Fruit fly (Drosophila melanogaster) whole organism, wandering third instar larva: ENCODE measurements around the gene TORIP.

Source experiments
- Abd-B ChIP-seq: fragments of >200 bp; optimal IDR thresholded peaks from 2 replicates; lab custom pipeline; 2017; ENCODE audit warnings: missing biosample characterization, missing genetic modification characterization
- CG32264 ChIP-seq: fragments of 200-800 bp; sonication (Bioruptor generic); optimal IDR thresholded peaks from 2 replicates; lab custom pipeline; 2016; ENCODE audit warnings: missing biosample characterization, missing genetic modification characterization
- CG9705 ChIP-seq: fragments of 200-800 bp; sonication (Bioruptor generic); optimal IDR thresholded peaks from 2 replicates; lab custom pipeline; 2018; ENCODE audit warnings: missing biosample characterization, mild to moderate bottlenecking, missing genetic modification characterization
- CrebA ChIP-seq: fragments of 200-800 bp; sonication (Bioruptor generic); optimal IDR thresholded peaks from 2 replicates; lab custom pipeline; 2016; ENCODE audit warnings: missing biosample characterization, mild to moderate bottlenecking, missing genetic modification characterization, borderline replicate concordance
- Dfd ChIP-seq: fragments of >200 bp; optimal IDR thresholded peaks from 2 replicates; lab custom pipeline; 2017; ENCODE audit warnings: missing biosample characterization, missing genetic modification characterization
- Dif ChIP-seq: fragments of 200-275, 200-300 bp; sonication (Bioruptor generic); optimal IDR thresholded peaks from 2 replicates; lab custom pipeline; 2018; ENCODE audit warnings: missing biosample characterization, missing genetic modification characterization; ENCODE audit not compliant: partially characterized antibody
- HLH106 ChIP-seq: fragments of 200-800 bp; optimal IDR thresholded peaks from 3 replicates; lab custom pipeline; 2019; ENCODE audit warnings: missing biosample characterization, mild to moderate bottlenecking, missing genetic modification characterization, moderate library complexity
- Hnf4 ChIP-seq: fragments of 200-800 bp; sonication (Bioruptor generic); optimal IDR thresholded peaks from 2 replicates; lab custom pipeline; 2016; ENCODE audit warnings: missing biosample characterization, mild to moderate bottlenecking, missing genetic modification characterization
- Hr78 ChIP-seq: fragments of >200 bp; optimal IDR thresholded peaks from 2 replicates; lab custom pipeline; 2017; ENCODE audit warnings: missing biosample characterization, missing genetic modification characterization
- Hr83 ChIP-seq: fragments of 200-300 bp; sonication (Bioruptor generic); optimal IDR thresholded peaks from 2 replicates; lab custom pipeline; 2016; ENCODE audit warnings: missing biosample characterization, mild to moderate bottlenecking, missing genetic modification characterization, moderate library complexity; ENCODE audit not compliant: poor library complexity, severe bottlenecking
- Jra ChIP-seq: sonication (Bioruptor generic); optimal IDR thresholded peaks from 2 replicates; lab custom pipeline; 2016; ENCODE audit warnings: missing biosample characterization, missing genetic modification characterization
- Mio ChIP-seq: sonication (Bioruptor generic); optimal IDR thresholded peaks from 2 replicates; lab custom pipeline; 2016; ENCODE audit warnings: missing biosample characterization, missing genetic modification characterization
- Myc ChIP-seq: fragments of >200 bp; optimal IDR thresholded peaks from 2 replicates; lab custom pipeline; 2017
- N ChIP-seq: fragments of >200 bp; optimal IDR thresholded peaks from 2 replicates; lab custom pipeline; 2018; ENCODE audit warnings: missing biosample characterization, missing external identifiers, missing genetic modification characterization
- OdsH ChIP-seq: fragments of 200-800 bp; sonication (Bioruptor generic); optimal IDR thresholded peaks from 2 replicates; lab custom pipeline; 2016; ENCODE audit warnings: missing biosample characterization, mild to moderate bottlenecking, missing genetic modification characterization
- Rel ChIP-seq, 2 experiments: fragments of 200-800 bp; sonication (Bioruptor generic) in 1 of 2; optimal IDR thresholded peaks; 2 replicates in 1 of 2; 3 replicates in 1 of 2; lab custom pipeline; 2016 to 2019; ENCODE audit warnings: mild to moderate bottlenecking in 2 of 2, missing biosample characterization in 2 of 2, missing genetic modification characterization in 2 of 2, moderate library complexity in 1 of 2
- Sp1 ChIP-seq: fragments of 200-800 bp; sonication (Bioruptor generic); optimal IDR thresholded peaks from 3 replicates; lab custom pipeline; 2019; ENCODE audit warnings: missing biosample characterization, mild to moderate bottlenecking, missing genetic modification characterization, moderate library complexity
- Vsx2 ChIP-seq: fragments of 200-300, 225-300 bp; sonication (Bioruptor generic); optimal IDR thresholded peaks from 2 replicates; lab custom pipeline; 2018; ENCODE audit warnings: missing biosample characterization, missing genetic modification characterization; ENCODE audit not compliant: partially characterized antibody
- br ChIP-seq: fragments of 200-800 bp; sonication (Bioruptor generic); optimal IDR thresholded peaks from 2 replicates; lab custom pipeline; 2016; ENCODE audit warnings: missing biosample characterization, missing genetic modification characterization
- brk ChIP-seq: fragments of 200-800 bp; sonication (Bioruptor generic); optimal IDR thresholded peaks from 2 replicates; lab custom pipeline; 2016; ENCODE audit warnings: missing biosample characterization, mild to moderate bottlenecking, missing genetic modification characterization
- dl ChIP-seq, 2 experiments: fragments of 175-275, 200-275 bp in 1 of 2; fragments of 200-275 bp in 1 of 2; sonication (Bioruptor generic); optimal IDR thresholded peaks; lab custom pipeline; 2018; ENCODE audit warnings: mild to moderate bottlenecking in 2 of 2, missing biosample characterization in 2 of 2, missing genetic modification characterization in 2 of 2, moderate library complexity in 2 of 2; ENCODE audit not compliant: partially characterized antibody in 2 of 2, insufficient read depth in 1 of 2
- dmrt93B ChIP-seq: fragments of 200-800 bp; sonication (Bioruptor generic); optimal IDR thresholded peaks from 2 replicates; lab custom pipeline; 2018; ENCODE audit warnings: missing biosample characterization, mild to moderate bottlenecking, missing genetic modification characterization
- dsf ChIP-seq: sonication (Bioruptor generic); optimal IDR thresholded peaks from 2 replicates; lab custom pipeline; 2016; ENCODE audit warnings: missing biosample characterization, missing genetic modification characterization, borderline replicate concordance
- ey ChIP-seq: fragments of 200-800 bp; sonication (Bioruptor generic); optimal IDR thresholded peaks from 2 replicates; lab custom pipeline; 2016; ENCODE audit warnings: missing biosample characterization, missing genetic modification characterization
- fru ChIP-seq: fragments of 200-800 bp; sonication (Bioruptor generic); optimal IDR thresholded peaks from 3 replicates; lab custom pipeline; 2016; ENCODE audit warnings: missing biosample characterization, mild to moderate bottlenecking, missing genetic modification characterization
- h ChIP-seq: fragments of 200-800 bp; sonication (Bioruptor generic); optimal IDR thresholded peaks from 3 replicates; lab custom pipeline; 2016; ENCODE audit warnings: missing biosample characterization, mild to moderate bottlenecking, missing genetic modification characterization
- jim ChIP-seq: fragments of 175-275, 200-325 bp; sonication (Bioruptor generic); optimal IDR thresholded peaks from 2 replicates; lab custom pipeline; 2016; ENCODE audit warnings: missing biosample characterization, mild to moderate bottlenecking, missing genetic modification characterization
- lola ChIP-seq: fragments of >200 bp; optimal IDR thresholded peaks from 2 replicates; lab custom pipeline; 2017; ENCODE audit warnings: missing biosample characterization, missing genetic modification characterization
- pan ChIP-seq: fragments of >200 bp; optimal IDR thresholded peaks from 2 replicates; lab custom pipeline; 2017
- psq ChIP-seq: fragments of 200-800 bp; sonication (Bioruptor generic); optimal IDR thresholded peaks from 3 replicates; lab custom pipeline; 2017; ENCODE audit warnings: missing biosample characterization, mild to moderate bottlenecking, missing genetic modification characterization, moderate library complexity
- rgr ChIP-seq: fragments of 200-800 bp; sonication (Bioruptor generic); optimal IDR thresholded peaks from 3 replicates; lab custom pipeline; 2016; ENCODE audit warnings: missing biosample characterization, mild to moderate bottlenecking, missing genetic modification characterization
- sage ChIP-seq: fragments of 200-800 bp; sonication (Bioruptor generic); optimal IDR thresholded peaks from 2 replicates; lab custom pipeline; 2016; ENCODE audit warnings: missing biosample characterization, mild to moderate bottlenecking, missing genetic modification characterization
- sv ChIP-seq: fragments of 200-800 bp; sonication (Bioruptor generic); optimal IDR thresholded peaks from 3 replicates; lab custom pipeline; 2016; ENCODE audit warnings: missing biosample characterization, missing genetic modification characterization
- tai ChIP-seq: sonication (Bioruptor generic); optimal IDR thresholded peaks from 2 replicates; lab custom pipeline; 2016; ENCODE audit warnings: missing biosample characterization, missing genetic modification characterization
- usp ChIP-seq: fragments of >200 bp; optimal IDR thresholded peaks from 2 replicates; lab custom pipeline; 2017; ENCODE audit warnings: missing biosample characterization, missing genetic modification characterization
- woc ChIP-seq: sonication (Bioruptor generic); optimal IDR thresholded peaks from 2 replicates; lab custom pipeline; 2016; ENCODE audit warnings: missing biosample characterization, mild to moderate bottlenecking, missing genetic modification characterization

The TORIP gene

DNA sequence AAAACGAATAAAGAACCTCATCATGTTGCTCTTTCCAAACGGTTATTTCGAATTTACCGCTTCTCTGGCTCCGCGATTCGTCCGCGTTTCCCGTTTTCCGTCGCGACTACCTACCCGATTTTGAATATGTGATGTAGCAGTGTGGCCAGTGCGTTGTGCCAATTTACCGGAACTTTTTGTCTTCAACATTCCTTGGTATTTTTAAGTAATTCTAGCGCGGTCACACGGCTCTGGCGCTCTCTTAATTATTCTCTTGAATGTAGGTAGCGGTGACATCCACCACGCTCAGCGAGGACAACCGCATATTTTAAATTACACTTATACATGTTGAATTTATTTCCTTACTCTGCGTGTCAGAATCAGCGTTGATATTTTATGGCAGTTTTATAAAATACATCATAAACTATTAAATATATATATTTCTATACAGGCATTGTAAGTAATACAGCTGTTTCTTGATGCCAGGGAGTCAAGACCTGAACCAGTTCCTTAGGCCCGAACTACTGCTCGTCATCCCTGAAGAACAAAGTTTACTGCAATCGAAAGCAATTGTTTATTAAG lies 11.4 kb downstream of the TORIP start, which contains the start of the genes CG42637, Gyc76C and SREBP:
Gene CG42637 (minus strand): TSS at position 132 of the 561 bp plus-strand sequence.
Gene Gyc76C (minus strand): TSS at position 132 of the 561 bp plus-strand sequence.
Gene SREBP (plus strand): TSS at position 498 of the 561 bp plus-strand sequence.
- no peak for TF ChIP-seq h (GFP tag; lab: Kevin White, UChicago)
- no peak for TF ChIP-seq Vsx2 (GFP tag; lab: Kevin White, UChicago)
- TF ChIP-seq HLH106 (tag; lab: Kevin White, UChicago): peak; percentile 37
- TF ChIP-seq Rel (GFP tag; optimal IDR thresholded peaks at IDR 0.05; lab: Kevin White, UChicago): peak; percentile 38
- TF ChIP-seq Rel (tag; optimal IDR thresholded peaks at IDR 0.05; lab: Kevin White, UChicago): peak; percentile 47
- peak; percentile 85 for TF ChIP-seq sage (GFP tag; lab: Kevin White, UChicago)
- TF ChIP-seq brk: peak; percentile 83
- peak; percentile 52 for TF ChIP-seq Dif (GFP tag; lab: Kevin White, UChicago)
- peak; percentile 20 for TF ChIP-seq rgr (GFP tag; lab: Kevin White, UChicago)
- no peak for TF ChIP-seq Hnf4
- TF ChIP-seq dmrt93B: no peak
- peak; percentile 14 for TF ChIP-seq fru (GFP tag; lab: Kevin White, UChicago)
- no peak for TF ChIP-seq Myc
- TF ChIP-seq N: no peak
- peak; percentile 38 for TF ChIP-seq Hr83 (GFP tag; lab: Kevin White, UChicago)

DNA sequence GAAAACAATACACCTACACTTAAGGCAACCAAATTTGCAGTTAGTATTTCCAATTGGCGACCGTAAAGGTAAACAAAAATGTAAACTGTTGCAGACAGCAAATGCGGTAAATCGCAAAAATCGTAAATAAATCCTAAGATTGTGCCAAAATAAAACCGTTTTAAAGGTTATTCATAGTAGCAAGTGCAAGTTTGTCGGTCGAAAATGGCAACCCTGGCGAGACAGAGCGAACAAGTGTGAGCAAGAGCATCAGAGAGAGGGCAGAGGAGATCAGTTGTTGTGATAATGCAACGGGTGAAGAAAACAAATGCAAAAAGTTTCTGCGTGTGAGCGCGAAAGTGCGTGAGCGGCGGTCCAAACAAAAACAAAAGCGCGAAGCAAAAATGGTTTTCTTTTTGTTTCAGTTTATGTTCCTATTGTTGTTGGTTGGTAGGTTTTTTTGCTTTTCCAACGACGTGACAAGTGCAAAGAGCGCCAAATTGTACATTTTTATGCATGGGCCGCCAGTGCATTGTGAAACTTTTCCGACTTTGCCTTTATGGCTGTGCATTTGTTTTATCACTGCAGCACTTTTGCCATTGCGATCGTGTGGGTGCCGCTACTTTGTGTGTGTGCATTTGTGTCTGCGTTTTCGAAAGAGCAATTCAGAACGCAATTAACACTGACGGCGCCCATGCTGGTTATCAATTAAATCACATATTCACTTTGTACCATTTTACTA lies 12.0 kb downstream of the TORIP start:
- TF ChIP-seq OdsH (GFP tag; lab: Kevin White, UChicago) (no peak), CG9705 (no peak), Jra (GFP tag; lab: Kevin White, UChicago) (no peak), CG32264 (GFP tag; lab: Kevin White, UChicago) (no peak), psq (GFP tag; lab: Kevin White, UChicago) (no peak), Dfd (GFP tag; lab: Kevin White, UChicago) (no peak), N (no peak), pan (lab: Kevin White, UChicago) (no peak), Hnf4 (no peak), ey (GFP tag; lab: Kevin White, UChicago) (no peak), h (GFP tag; lab: Kevin White, UChicago) (no peak), Dif (GFP tag; lab: Kevin White, UChicago) (no peak), Abd-B (GFP tag; lab: Kevin White, UChicago) (no peak), dsf (GFP tag; lab: Kevin White, UChicago) (no peak), Mio (GFP tag; lab: Kevin White, UChicago) (no peak), sv (GFP tag; lab: Kevin White, UChicago) (no peak), jim (GFP tag; lab: Kevin White, UChicago) (no peak)

DNA sequence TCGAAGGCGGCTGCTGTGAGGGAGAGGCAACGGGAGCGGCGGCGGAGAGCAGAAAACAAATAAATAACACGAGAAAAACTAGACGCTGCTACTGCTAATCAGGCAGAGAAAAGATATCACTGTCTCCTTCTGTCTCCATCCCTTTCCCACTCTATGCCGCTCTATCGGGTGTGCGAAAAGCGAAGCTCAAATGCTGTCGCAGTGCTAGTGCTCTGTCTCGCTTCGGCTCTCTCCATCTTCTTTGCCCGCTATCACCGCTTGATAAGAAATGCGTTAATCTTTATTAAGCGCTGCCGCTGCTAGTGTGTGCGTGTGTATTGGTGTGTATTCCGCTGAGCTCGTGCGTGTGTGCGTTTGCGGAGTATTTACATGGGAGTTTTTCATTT lies 13.2 kb downstream of the TORIP start:
- TF ChIP-seq HLH106 (tag; lab: Kevin White, UChicago) (no peak), N (peak; percentile 15), CG9705 (no peak), Dif (GFP tag; lab: Kevin White, UChicago) (peak; percentile 1)

DNA sequence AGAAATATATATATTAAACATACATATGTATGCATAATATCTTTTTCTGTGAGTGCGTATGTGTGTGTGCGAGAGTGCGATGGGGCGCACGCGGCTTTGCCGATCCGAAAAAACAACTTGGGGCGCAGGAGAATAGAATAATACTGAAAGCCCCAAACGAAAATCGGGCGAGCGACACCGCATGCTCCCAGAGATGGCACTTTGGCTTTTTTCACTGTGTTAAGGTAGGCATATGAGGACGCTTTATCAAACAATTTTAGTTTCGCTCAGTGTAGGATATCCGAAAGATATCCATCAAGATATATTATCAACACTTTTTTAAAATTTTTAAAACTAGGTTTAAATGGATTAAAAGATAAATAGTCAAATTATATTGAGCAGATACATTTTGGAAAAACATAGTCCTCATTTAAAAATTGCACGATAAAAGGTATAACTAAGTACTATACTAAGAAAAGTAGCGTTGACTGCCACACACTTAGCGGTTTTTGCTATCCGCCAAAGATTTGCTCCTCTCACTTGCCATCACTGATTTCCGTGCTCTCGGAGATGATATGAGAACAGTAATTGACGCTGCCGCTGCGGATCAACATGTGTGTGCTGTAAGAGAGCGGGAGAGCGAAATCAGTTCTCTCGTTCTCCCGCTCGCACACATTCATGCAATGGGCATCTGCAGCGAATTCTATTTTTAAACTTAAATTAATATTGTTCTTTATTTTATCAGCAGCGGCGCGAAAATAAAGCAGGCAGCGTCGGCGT lies 13.8 kb downstream of the TORIP start:
- peak; percentile 21 for TF ChIP-seq CrebA (GFP tag; lab: Kevin White, UChicago)
- TF ChIP-seq ey (GFP tag; lab: Kevin White, UChicago): peak; percentile 73
- TF ChIP-seq sv (GFP tag; lab: Kevin White, UChicago): peak; percentile 49
- peak; percentile 73 for TF ChIP-seq h (GFP tag; lab: Kevin White, UChicago)
- TF ChIP-seq Rel (GFP tag; optimal IDR thresholded peaks at IDR 0.05; lab: Kevin White, UChicago): peak; percentile 57
- TF ChIP-seq Rel (tag; optimal IDR thresholded peaks at IDR 0.05; lab: Kevin White, UChicago): peak; percentile 0
- peak; percentile 46 for TF ChIP-seq Hr83 (GFP tag; lab: Kevin White, UChicago)
- TF ChIP-seq tai (GFP tag; lab: Kevin White, UChicago): no peak
- TF ChIP-seq woc (GFP tag; lab: Kevin White, UChicago): peak; percentile 97
- peak; percentile 1 for TF ChIP-seq Jra (GFP tag; lab: Kevin White, UChicago)
- no peak for TF ChIP-seq Vsx2 (GFP tag; lab: Kevin White, UChicago)
- TF ChIP-seq CG9705: peak; percentile 55
- no peak for TF ChIP-seq pan (lab: Kevin White, UChicago)
- peak; percentile 83 for TF ChIP-seq fru (GFP tag; lab: Kevin White, UChicago)
- TF ChIP-seq dl (GFP tag; optimal IDR thresholded peaks at IDR 0.05; lab: Kevin White, UChicago; ENCODE audit: insufficient read depth in 1 of 2, partially characterized antibody in 2 of 2): peak; percentile 92 to 93
- peak; percentile 77 for TF ChIP-seq Sp1
- peak; percentile 61 for TF ChIP-seq sage (GFP tag; lab: Kevin White, UChicago)
- TF ChIP-seq Abd-B (GFP tag; lab: Kevin White, UChicago): no peak
- no peak for TF ChIP-seq Hr78 (GFP tag; lab: Kevin White, UChicago)
- peak; percentile 95 for TF ChIP-seq Dif (GFP tag; lab: Kevin White, UChicago)
- TF ChIP-seq jim (GFP tag; lab: Kevin White, UChicago): no peak
- peak; percentile 24 for TF ChIP-seq Hnf4
- no peak for TF ChIP-seq Mio (GFP tag; lab: Kevin White, UChicago)
- no peak for TF ChIP-seq lola (GFP tag; lab: Kevin White, UChicago)
- TF ChIP-seq usp: no peak
- no peak for TF ChIP-seq N
- peak; percentile 64 for TF ChIP-seq br
- TF ChIP-seq rgr (GFP tag; lab: Kevin White, UChicago): peak; percentile 72
